Worm (Caenorhabditis elegans) whole organism, midembryonic: Measurements from ENCODE around the gene Y22D7AR.7.

Source experiments
- T22C8.4 ChIP-seq: fragments of 200-800 bp; sonication (Bioruptor generic); IDR thresholded peaks from 2 replicates; pipeline ENCODE4 v1.3.6; 2022; ENCODE audit warnings: missing genetic modification characterization, missing compliant biosample characterization
- flt-1 ChIP-seq: fragments of 200-800 bp; sonication (Bioruptor generic); IDR thresholded peaks from 2 replicates; pipeline ENCODE4 v1.3.6; 2022; ENCODE audit warnings: missing genetic modification characterization, missing compliant biosample characterization
- med-1 ChIP-seq: sonication (generic microtip); optimal IDR thresholded peaks from 2 replicates; lab custom pipeline; 2017; ENCODE audit warnings: missing genetic modification characterization, mild to moderate bottlenecking, missing compliant biosample characterization, antibody characterized with exemption, missing genetic modification reagents; ENCODE audit not compliant: insufficient read depth
- tab-1 ChIP-seq: fragments of 200-800 bp; sonication (Bioruptor generic); IDR thresholded peaks from 2 replicates; pipeline ENCODE4 v1.3.6; 2022; ENCODE audit warnings: missing genetic modification characterization, missing compliant biosample characterization
- ztf-29 ChIP-seq: fragments of 200-800 bp; sonication (Bioruptor generic); IDR thresholded peaks from 2 replicates; pipeline ENCODE4 v1.3.6; 2022; ENCODE audit warnings: missing genetic modification reagents, missing genetic modification characterization, missing compliant biosample characterization

- TF ChIP-seq flt-1, result no peak
- TF ChIP-seq med-1 (GFP tag; lab: Kevin White, UChicago), result no peak
- TF ChIP-seq T22C8.4 (GFP tag; lab: Robert Waterston, UW), result no peak
- no peak for TF ChIP-seq tab-1
- TF ChIP-seq ztf-29 (GFP tag; lab: Robert Waterston, UW), result no peak
These were observed 26.9 kb downstream of the Y22D7AR.7 start for ce11 chrIII:1661031-1661430.
